Worm (Caenorhabditis elegans): ENCODE results near the gene phlp-2.

The phlp-2 gene

DNA sequence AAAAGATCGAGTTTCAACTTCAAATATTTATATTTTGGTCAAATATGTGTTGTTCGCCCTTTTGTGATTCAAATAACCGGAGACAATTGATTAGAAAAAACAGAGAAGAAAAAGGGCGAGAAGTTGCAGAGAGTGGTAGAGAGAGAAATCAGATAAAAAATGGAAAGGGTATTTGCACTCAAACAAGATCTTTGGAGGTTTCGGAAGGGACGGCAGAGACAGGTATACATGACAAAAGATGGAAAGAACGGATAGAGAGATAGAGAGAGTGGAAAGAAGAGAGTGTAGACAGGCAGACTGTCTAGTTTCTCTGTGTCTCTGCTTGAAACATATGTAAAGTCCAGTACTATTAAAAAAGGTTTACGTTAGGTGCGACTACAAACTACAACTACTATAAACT lies 26.9 kb downstream of the phlp-2 start:
- no peak for TF ChIP-seq aly-2 (tag; optimal IDR thresholded peaks at IDR 0.05)
- no peak for TF ChIP-seq unc-39 (tag; optimal IDR thresholded peaks at IDR 0.05)
- TF ChIP-seq nhr-23 (tag; optimal IDR thresholded peaks at IDR 0.05): peak; percentile 47
- no peak for TF ChIP-seq mdl-1 (tag; optimal IDR thresholded peaks at IDR 0.05)
- no peak for TF ChIP-seq sea-2 (GFP tag; optimal IDR thresholded peaks at IDR 0.05)
- no peak for TF ChIP-seq egl-5 (tag; optimal IDR thresholded peaks at IDR 0.05)
- no peak for TF ChIP-seq zag-1 (tag; optimal IDR thresholded peaks at IDR 0.05)
- TF ChIP-seq pha-4 (tag; optimal IDR thresholded peaks at IDR 0.05): peak; percentile 37
- TF ChIP-seq lin-15B (tag; optimal IDR thresholded peaks at IDR 0.05): no peak
- no peak for TF ChIP-seq lin-39 (tag; optimal IDR thresholded peaks at IDR 0.05)
- no peak for TF ChIP-seq jun-1 (tag; optimal IDR thresholded peaks at IDR 0.05)
- TF ChIP-seq ceh-28 (tag; optimal IDR thresholded peaks at IDR 0.05): no peak
- no peak for TF ChIP-seq nhr-237 (tag; optimal IDR thresholded peaks at IDR 0.05)
- no peak for TF ChIP-seq skn-1 (tag; optimal IDR thresholded peaks at IDR 0.05)
- no peak for TF ChIP-seq mml-1 (tag; optimal IDR thresholded peaks at IDR 0.05)
- TF ChIP-seq nhr-12 (tag; optimal IDR thresholded peaks at IDR 0.05): no peak
- TF ChIP-seq tbx-2 (tag; optimal IDR thresholded peaks at IDR 0.05): no peak
- TF ChIP-seq elt-1 (tag; optimal IDR thresholded peaks at IDR 0.05): peak; percentile 84
- TF ChIP-seq fkh-10 (GFP tag; optimal IDR thresholded peaks at IDR 0.05): no peak
- no peak for TF ChIP-seq pqm-1 (tag; optimal IDR thresholded peaks at IDR 0.05)
- no peak for TF ChIP-seq fkh-2 (tag; optimal IDR thresholded peaks at IDR 0.05)
- TF ChIP-seq eor-1 (tag; optimal IDR thresholded peaks at IDR 0.05): no peak
- no peak for TF ChIP-seq daf-12 (tag; optimal IDR thresholded peaks at IDR 0.05)
- peak; percentile 4 for TF ChIP-seq ama-1 (optimal IDR thresholded peaks at IDR 0.05)
- no peak for TF ChIP-seq R02D3.7 (tag; optimal IDR thresholded peaks at IDR 0.05)
- TF ChIP-seq nhr-77 (tag; optimal IDR thresholded peaks at IDR 0.05): no peak
- TF ChIP-seq ztf-11 (tag; optimal IDR thresholded peaks at IDR 0.05): no peak
- no peak for TF ChIP-seq ceh-16 (tag; optimal IDR thresholded peaks at IDR 0.05)
- no peak for TF ChIP-seq nhr-28 (tag; optimal IDR thresholded peaks at IDR 0.05)
- no peak for TF ChIP-seq egl-27 (tag; optimal IDR thresholded peaks at IDR 0.05)
- TF ChIP-seq snpc-4 (tag; optimal IDR thresholded peaks at IDR 0.05): no peak
- TF ChIP-seq unc-62 (GFP tag; optimal IDR thresholded peaks at IDR 0.05): no peak
- TF ChIP-seq hmg-11 (tag; optimal IDR thresholded peaks at IDR 0.05): peak; percentile 59
- TF ChIP-seq elt-3 (tag; optimal IDR thresholded peaks at IDR 0.05): no peak
- TF ChIP-seq ztf-4 (tag; optimal IDR thresholded peaks at IDR 0.05): no peak
- no peak for TF ChIP-seq nhr-67 (tag; optimal IDR thresholded peaks at IDR 0.05)
- TF ChIP-seq ceh-82 (tag; optimal IDR thresholded peaks at IDR 0.05): no peak
- no peak for TF ChIP-seq nhr-11 (tag; optimal IDR thresholded peaks at IDR 0.05)
- TF ChIP-seq nhr-76 (tag; optimal IDR thresholded peaks at IDR 0.05): no peak
- peak; percentile 81 for TF ChIP-seq nhr-25 (tag; optimal IDR thresholded peaks at IDR 0.05)
- no peak for TF ChIP-seq lsy-12 (tag; optimal IDR thresholded peaks at IDR 0.05)
- TF ChIP-seq nhr-43 (tag; optimal IDR thresholded peaks at IDR 0.05; ENCODE audit: poor library complexity, severe bottlenecking): peak; percentile 39
- TF ChIP-seq ceh-9 (tag; optimal IDR thresholded peaks at IDR 0.05): no peak
- TF ChIP-seq nfya-1 (tag; optimal IDR thresholded peaks at IDR 0.05; ENCODE audit: insufficient read depth): peak; percentile 20
- TF ChIP-seq fos-1 (tag; optimal IDR thresholded peaks at IDR 0.05): no peak
- no peak for TF ChIP-seq elt-2 (tag; optimal IDR thresholded peaks at IDR 0.05)
- TF ChIP-seq ZK546.5 (tag; optimal IDR thresholded peaks at IDR 0.05): no peak

DNA sequence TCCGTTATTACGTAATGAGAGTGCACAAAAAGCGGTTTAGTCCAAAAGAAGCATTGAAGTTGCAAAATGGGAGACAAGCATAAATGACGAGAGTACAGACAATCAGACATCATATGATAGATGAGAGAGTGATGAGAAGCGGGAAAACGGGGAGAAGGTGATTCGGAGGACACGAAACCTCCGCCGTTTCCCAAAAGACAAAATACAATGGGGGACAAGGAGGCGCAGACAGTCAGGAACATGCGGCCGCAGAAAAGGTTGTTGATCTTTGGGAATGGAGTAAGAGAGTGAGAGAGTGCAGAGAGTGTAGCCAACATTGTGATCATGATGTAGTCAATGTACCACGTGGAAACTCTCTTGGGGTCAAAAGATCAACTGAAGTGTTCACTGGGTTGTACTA lies 28.4 kb downstream of the phlp-2 start:
- TF ChIP-seq lsy-12 (tag; optimal IDR thresholded peaks at IDR 0.05): peak; percentile 97
- TF ChIP-seq sea-2 (GFP tag; optimal IDR thresholded peaks at IDR 0.05): peak; percentile 64
- no peak for TF ChIP-seq unc-39 (tag; optimal IDR thresholded peaks at IDR 0.05)
- peak; percentile 97 for TF ChIP-seq jun-1 (tag; optimal IDR thresholded peaks at IDR 0.05)
- TF ChIP-seq nhr-77 (tag; optimal IDR thresholded peaks at IDR 0.05): peak; percentile 49
- TF ChIP-seq fkh-2 (tag; optimal IDR thresholded peaks at IDR 0.05): no peak
- TF ChIP-seq eor-1 (tag; optimal IDR thresholded peaks at IDR 0.05): no peak
- TF ChIP-seq aly-2 (tag; optimal IDR thresholded peaks at IDR 0.05): no peak
- TF ChIP-seq elt-3 (tag; optimal IDR thresholded peaks at IDR 0.05): no peak
- peak; percentile 82 for TF ChIP-seq hmg-11 (tag; optimal IDR thresholded peaks at IDR 0.05)
- no peak for TF ChIP-seq ama-1 (optimal IDR thresholded peaks at IDR 0.05)
- peak; percentile 62 for TF ChIP-seq egl-5 (tag; optimal IDR thresholded peaks at IDR 0.05)
- TF ChIP-seq tbx-2 (tag; optimal IDR thresholded peaks at IDR 0.05): peak; percentile 76
- TF ChIP-seq elt-1 (tag; optimal IDR thresholded peaks at IDR 0.05): peak; percentile 76
- no peak for TF ChIP-seq mml-1 (tag; optimal IDR thresholded peaks at IDR 0.05)
- TF ChIP-seq lin-15B (tag; optimal IDR thresholded peaks at IDR 0.05): peak; percentile 60
- TF ChIP-seq skn-1 (tag; optimal IDR thresholded peaks at IDR 0.05): peak; percentile 55
- no peak for TF ChIP-seq ceh-82 (tag; optimal IDR thresholded peaks at IDR 0.05)
- TF ChIP-seq egl-27 (tag; optimal IDR thresholded peaks at IDR 0.05): peak; percentile 76
- TF ChIP-seq ZK546.5 (tag; optimal IDR thresholded peaks at IDR 0.05): no peak
- TF ChIP-seq pqm-1 (tag; optimal IDR thresholded peaks at IDR 0.05): peak; percentile 89
- TF ChIP-seq ceh-16 (tag; optimal IDR thresholded peaks at IDR 0.05): no peak
- peak; percentile 81 for TF ChIP-seq fos-1 (tag; optimal IDR thresholded peaks at IDR 0.05)
- TF ChIP-seq nhr-28 (tag; optimal IDR thresholded peaks at IDR 0.05): no peak
- peak; percentile 61 for TF ChIP-seq snpc-4 (tag; optimal IDR thresholded peaks at IDR 0.05)
- peak; percentile 93 for TF ChIP-seq mdl-1 (tag; optimal IDR thresholded peaks at IDR 0.05)
- TF ChIP-seq nhr-11 (tag; optimal IDR thresholded peaks at IDR 0.05): peak; percentile 100
- TF ChIP-seq zag-1 (tag; optimal IDR thresholded peaks at IDR 0.05): no peak
- TF ChIP-seq nhr-25 (tag; optimal IDR thresholded peaks at IDR 0.05): peak; percentile 97
- TF ChIP-seq lin-39 (tag; optimal IDR thresholded peaks at IDR 0.05): peak; percentile 89
- peak; percentile 91 for TF ChIP-seq nfya-1 (tag; optimal IDR thresholded peaks at IDR 0.05; ENCODE audit: insufficient read depth)
- TF ChIP-seq nhr-43 (tag; optimal IDR thresholded peaks at IDR 0.05; ENCODE audit: poor library complexity, severe bottlenecking): peak; percentile 96
- TF ChIP-seq nhr-12 (tag; optimal IDR thresholded peaks at IDR 0.05): no peak
- TF ChIP-seq elt-2 (tag; optimal IDR thresholded peaks at IDR 0.05): peak; percentile 89
- TF ChIP-seq R02D3.7 (tag; optimal IDR thresholded peaks at IDR 0.05): peak; percentile 69
- TF ChIP-seq ceh-28 (tag; optimal IDR thresholded peaks at IDR 0.05): peak; percentile 74
- TF ChIP-seq nhr-237 (tag; optimal IDR thresholded peaks at IDR 0.05): no peak
- TF ChIP-seq nhr-67 (tag; optimal IDR thresholded peaks at IDR 0.05): no peak
- peak; percentile 99 for TF ChIP-seq pha-4 (tag; optimal IDR thresholded peaks at IDR 0.05)
- no peak for TF ChIP-seq ceh-9 (tag; optimal IDR thresholded peaks at IDR 0.05)
